Fruit fly (Drosophila melanogaster) whole organism, embryonic: ENCODE data around the gene CG6168.

Source experiments
- B-H2 ChIP-seq: fragments of 200-800 bp; sonication (Bioruptor generic); optimal IDR thresholded peaks from 2 replicates; lab custom pipeline; 2018; ENCODE audit warnings: missing biosample characterization, mild to moderate bottlenecking, missing genetic modification characterization
- BEAF-32 ChIP-seq: fragments of 200-800 bp; sonication (Bioruptor generic); optimal IDR thresholded peaks from 3 replicates; lab custom pipeline; 2017; ENCODE audit warnings: missing biosample characterization, missing genetic modification characterization, mild to moderate bottlenecking, moderate library complexity, missing genetic modification reagents
- Bgb ChIP-seq: fragments of 200-800 bp; sonication (Bioruptor generic); IDR thresholded peaks from 2 replicates; pipeline ENCODE4 v1.3.6; 2022; ENCODE audit warnings: missing biosample characterization, missing genetic modification characterization; ENCODE audit not compliant: partially characterized antibody
- CG10366 ChIP-seq: fragments of 200-800 bp; sonication (Bioruptor generic); IDR thresholded peaks from 2 replicates; pipeline ENCODE4 v1.3.6; 2022; ENCODE audit warnings: missing biosample characterization, missing genetic modification characterization
- CG10979 ChIP-seq: fragments of 200-800 bp; sonication (Bioruptor generic); optimal IDR thresholded peaks from 2 replicates; lab custom pipeline; 2018; ENCODE audit warnings: missing biosample characterization, mild to moderate bottlenecking, missing genetic modification characterization, moderate library complexity
- CG11456 ChIP-seq: fragments of 200-800 bp; sonication (Bioruptor generic); IDR thresholded peaks from 3 replicates; pipeline ENCODE4 v1.3.6; 2022; ENCODE audit warnings: missing biosample characterization, missing genetic modification characterization
- CG13287 ChIP-seq: fragments of 200-800 bp; sonication (Bioruptor generic); IDR thresholded peaks from 2 replicates; pipeline ENCODE4 v1.3.6; 2022; ENCODE audit warnings: missing biosample characterization, missing genetic modification characterization; ENCODE audit not compliant: partially characterized antibody
- CG15269 ChIP-seq: fragments of 200-800 bp; sonication (Bioruptor generic); optimal IDR thresholded peaks from 2 replicates; lab custom pipeline; 2018; ENCODE audit warnings: missing biosample characterization, mild to moderate bottlenecking, missing genetic modification characterization, moderate library complexity
- CG15514 ChIP-seq: fragments of 200-800 bp; sonication (Bioruptor generic); optimal IDR thresholded peaks from 3 replicates; lab custom pipeline; 2017; ENCODE audit warnings: missing biosample characterization, missing genetic modification characterization, mild to moderate bottlenecking, moderate library complexity, missing genetic modification reagents
- CG15601 ChIP-seq: fragments of 200-800 bp; sonication (Bioruptor generic); optimal IDR thresholded peaks from 3 replicates; lab custom pipeline; 2019; ENCODE audit warnings: missing biosample characterization, mild to moderate bottlenecking, missing genetic modification characterization, moderate library complexity
- CG17612 ChIP-seq: fragments of 200-800 bp; sonication (Bioruptor generic); IDR thresholded peaks from 2 replicates; pipeline ENCODE4 v1.3.6; 2022; ENCODE audit warnings: missing biosample characterization, missing genetic modification characterization
- CG31224 ChIP-seq: fragments of 200-800 bp; sonication (Bioruptor generic); IDR thresholded peaks from 2 replicates; pipeline ENCODE4 v1.3.6; 2022; ENCODE audit warnings: missing biosample characterization, missing genetic modification characterization
- CG3163 ChIP-seq: fragments of 200-800 bp; sonication (Bioruptor generic); optimal IDR thresholded peaks from 3 replicates; lab custom pipeline; 2016; ENCODE audit warnings: missing biosample characterization, missing genetic modification characterization
- CG33213 ChIP-seq: fragments of 200-800 bp; sonication (Bioruptor generic); optimal IDR thresholded peaks from 3 replicates; lab custom pipeline; 2016; ENCODE audit warnings: missing biosample characterization, missing genetic modification characterization
- CG42726 ChIP-seq: fragments of 200-800 bp; sonication (Bioruptor generic); IDR thresholded peaks from 2 replicates; pipeline ENCODE4 v1.3.6; 2022; ENCODE audit warnings: missing biosample characterization, missing genetic modification characterization; ENCODE audit not compliant: partially characterized antibody
- CG4360 ChIP-seq: fragments of 200-800 bp; sonication (Bioruptor generic); IDR thresholded peaks from 2 replicates; pipeline ENCODE4 v1.3.6; 2022; ENCODE audit warnings: missing biosample characterization, missing genetic modification characterization
- CG5245 ChIP-seq: fragments of 200-800 bp; sonication (Bioruptor generic); optimal IDR thresholded peaks from 3 replicates; lab custom pipeline; 2016; ENCODE audit warnings: missing biosample characterization, missing genetic modification characterization
- CHES-1-like ChIP-seq: fragments of 200-800 bp; sonication (Bioruptor generic); optimal IDR thresholded peaks from 2 replicates; lab custom pipeline; 2016; ENCODE audit warnings: missing biosample characterization, missing genetic modification characterization
- Chrac-16 ChIP-seq: fragments of 200-800 bp; sonication (Bioruptor generic); optimal IDR thresholded peaks from 3 replicates; lab custom pipeline; 2016; ENCODE audit warnings: missing biosample characterization, missing genetic modification characterization
- Ets97D ChIP-seq: fragments of 200-800 bp; sonication (Bioruptor generic); optimal IDR thresholded peaks from 3 replicates; lab custom pipeline; 2016; ENCODE audit warnings: missing biosample characterization, missing genetic modification characterization
- HHEX ChIP-seq: fragments of 200-800 bp; sonication (Bioruptor generic); optimal IDR thresholded peaks from 3 replicates; lab custom pipeline; 2017; ENCODE audit warnings: missing biosample characterization, mild to moderate bottlenecking, missing genetic modification characterization, missing genetic modification reagents
- Hey ChIP-seq: fragments of 200-800 bp; sonication (Bioruptor generic); optimal IDR thresholded peaks from 3 replicates; lab custom pipeline; 2018; ENCODE audit warnings: missing biosample characterization, mild to moderate bottlenecking, missing genetic modification characterization
- Hmr ChIP-seq: fragments of 200-800 bp; sonication (Bioruptor generic); optimal IDR thresholded peaks from 3 replicates; lab custom pipeline; 2017; ENCODE audit warnings: mild to moderate bottlenecking, missing biosample characterization, missing genetic modification reagents, missing genetic modification characterization
- Jarid2 ChIP-seq: fragments of 200-800 bp; sonication (Bioruptor generic); optimal IDR thresholded peaks from 3 replicates; lab custom pipeline; 2017; ENCODE audit warnings: mild to moderate bottlenecking, missing biosample characterization, missing genetic modification reagents, missing genetic modification characterization
- MESR4 ChIP-seq: fragments of 200-800 bp; sonication (Bioruptor generic); optimal IDR thresholded peaks from 2 replicates; lab custom pipeline; 2018; ENCODE audit warnings: missing biosample characterization, mild to moderate bottlenecking, missing genetic modification characterization, moderate library complexity
- MTF-1 ChIP-seq: fragments of 200-800 bp; sonication (Bioruptor generic); optimal IDR thresholded peaks from 2 replicates; lab custom pipeline; 2018; ENCODE audit warnings: missing biosample characterization, mild to moderate bottlenecking, missing genetic modification characterization, borderline replicate concordance
- NC2β ChIP-seq: fragments of 200-800 bp; sonication (Bioruptor generic); optimal IDR thresholded peaks from 2 replicates; lab custom pipeline; 2016; ENCODE audit warnings: missing biosample characterization, missing genetic modification characterization
- Xbp1 ChIP-seq: fragments of 200-800 bp; sonication (Bioruptor generic); optimal IDR thresholded peaks from 3 replicates; lab custom pipeline; 2016; ENCODE audit warnings: missing biosample characterization, mild to moderate bottlenecking, missing genetic modification characterization
- ap ChIP-seq: fragments of 200-800 bp; sonication (Bioruptor generic); IDR thresholded peaks from 2 replicates; pipeline ENCODE4 v1.3.6; 2022; ENCODE audit warnings: missing biosample characterization, missing genetic modification characterization
- az2 ChIP-seq: fragments of 200-800 bp; sonication (Bioruptor generic); optimal IDR thresholded peaks from 3 replicates; lab custom pipeline; 2016; ENCODE audit warnings: missing biosample characterization, missing genetic modification characterization
- bab2 ChIP-seq: fragments of 200-800 bp; sonication (Bioruptor generic); optimal IDR thresholded peaks from 2 replicates; lab custom pipeline; 2016; ENCODE audit warnings: missing biosample characterization, missing genetic modification characterization
- br ChIP-seq: fragments of >200 bp; optimal IDR thresholded peaks from 2 replicates; lab custom pipeline; 2017
- ci ChIP-seq: fragments of 200-800 bp; sonication (Bioruptor generic); IDR thresholded peaks from 3 replicates; pipeline ENCODE4 v1.3.6; 2022; ENCODE audit warnings: missing biosample characterization, missing genetic modification characterization
- dmrt11E ChIP-seq: fragments of 200-800 bp; sonication (Bioruptor generic); optimal IDR thresholded peaks from 3 replicates; lab custom pipeline; 2018; ENCODE audit warnings: missing biosample characterization, mild to moderate bottlenecking, missing genetic modification characterization, moderate library complexity
- fd102C ChIP-seq: fragments of 200-800 bp; sonication (Bioruptor generic); optimal IDR thresholded peaks from 2 replicates; lab custom pipeline; 2018; ENCODE audit warnings: missing biosample characterization, mild to moderate bottlenecking, missing genetic modification characterization, moderate library complexity
- gsb ChIP-seq: fragments of 200-800 bp; sonication (Bioruptor generic); IDR thresholded peaks from 2 replicates; pipeline ENCODE4 v1.3.6; 2022; ENCODE audit warnings: missing biosample characterization, missing genetic modification characterization
- hbn ChIP-seq: fragments of 200-800 bp; sonication (Bioruptor generic); IDR thresholded peaks from 2 replicates; pipeline ENCODE4 v1.3.6; 2022; ENCODE audit warnings: missing biosample characterization, missing genetic modification characterization; ENCODE audit not compliant: partially characterized antibody
- jigr1 ChIP-seq: fragments of 200-800 bp; sonication (Bioruptor generic); IDR thresholded peaks from 3 replicates; pipeline ENCODE4 v1.3.6; 2022; ENCODE audit warnings: missing biosample characterization, missing genetic modification characterization
- jumu ChIP-seq: fragments of 200-800 bp; sonication (Bioruptor generic); optimal IDR thresholded peaks from 3 replicates; lab custom pipeline; 2016; ENCODE audit warnings: missing biosample characterization, missing genetic modification characterization
- klu ChIP-seq: fragments of 200-800 bp; sonication (Bioruptor generic); IDR thresholded peaks from 2 replicates; pipeline ENCODE4 v1.3.6; 2022; ENCODE audit warnings: missing biosample characterization, missing genetic modification characterization
- maf-S ChIP-seq: fragments of 200-800 bp; sonication (Bioruptor generic); optimal IDR thresholded peaks from 2 replicates; lab custom pipeline; 2016; ENCODE audit warnings: missing biosample characterization, missing genetic modification characterization
- rib ChIP-seq: fragments of 200-800 bp; sonication (Bioruptor generic); IDR thresholded peaks from 2 replicates; pipeline ENCODE4 v1.3.6; 2022; ENCODE audit warnings: missing biosample characterization, missing genetic modification characterization
- shn ChIP-seq: fragments of 200-800 bp; sonication (Bioruptor generic); optimal IDR thresholded peaks from 3 replicates; lab custom pipeline; 2016; ENCODE audit warnings: missing biosample characterization, missing genetic modification characterization
- so ChIP-seq: fragments of 200-800 bp; sonication (Bioruptor generic); IDR thresholded peaks from 3 replicates; pipeline ENCODE4 v1.3.6; 2022; ENCODE audit warnings: missing biosample characterization, missing genetic modification characterization
- sqz ChIP-seq: fragments of 200-800 bp; sonication (Bioruptor generic); optimal IDR thresholded peaks from 3 replicates; lab custom pipeline; 2018; ENCODE audit warnings: missing biosample characterization, mild to moderate bottlenecking, missing genetic modification characterization
- tll ChIP-seq, 2 experiments: fragments of 200-800 bp in 1 of 2; fragments of >200 bp in 1 of 2; sonication (Bioruptor generic) in 1 of 2; optimal IDR thresholded peaks; 2 replicates each; lab custom pipeline; 2017 to 2019; ENCODE audit warnings: missing biosample characterization in 2 of 2, missing genetic modification characterization in 2 of 2, mild to moderate bottlenecking in 1 of 2, moderate library complexity in 1 of 2
- toy ChIP-seq: fragments of 200-800 bp; sonication (Bioruptor generic); IDR thresholded peaks from 2 replicates; pipeline ENCODE4 v1.3.6; 2022; ENCODE audit warnings: missing biosample characterization, missing genetic modification characterization
- tup ChIP-seq: fragments of 200-800 bp; sonication (Bioruptor generic); optimal IDR thresholded peaks from 2 replicates; lab custom pipeline; 2016; ENCODE audit warnings: missing biosample characterization, mild to moderate bottlenecking, missing genetic modification characterization, moderate library complexity
- unpg ChIP-seq: fragments of 200-800 bp; sonication (Bioruptor generic); optimal IDR thresholded peaks from 3 replicates; lab custom pipeline; 2018; ENCODE audit warnings: missing biosample characterization, mild to moderate bottlenecking, missing genetic modification characterization, moderate library complexity
- zen2 ChIP-seq: fragments of 200-800 bp; sonication (Bioruptor generic); IDR thresholded peaks from 3 replicates; pipeline ENCODE4 v1.3.6; 2022; ENCODE audit warnings: missing biosample characterization, missing genetic modification characterization; ENCODE audit not compliant: partially characterized antibody
- zfh2 ChIP-seq: fragments of 200-800 bp; sonication (Bioruptor generic); optimal IDR thresholded peaks from 2 replicates; lab custom pipeline; 2016; ENCODE audit warnings: missing biosample characterization, missing genetic modification characterization

Gene CG6168

dm6 chr3L:11333986-11334385 is 12.5 kb upstream of the CG6168 start (continued):
- no peak for TF ChIP-seq CG31224 (GFP tag; lab: Robert Waterston, UW)
- TF ChIP-seq gsb, result no peak
- TF ChIP-seq sqz (GFP tag; lab: Kevin White, UChicago), result no peak
- TF ChIP-seq br (lab: Kevin White, UChicago), result no peak
- peak; percentile 43 for TF ChIP-seq CG15269
- no peak for TF ChIP-seq fd102C (GFP tag; lab: Kevin White, UChicago)
- no peak for TF ChIP-seq Ets97D (GFP tag; lab: Kevin White, UChicago)
- TF ChIP-seq NC2β (GFP tag; lab: Kevin White, UChicago), result no peak
- no peak for TF ChIP-seq Hey (tag; lab: Kevin White, UChicago)
- TF ChIP-seq shn (GFP tag; lab: Kevin White, UChicago), result no peak
- peak; percentile 80 for TF ChIP-seq dmrt11E (tag; lab: Kevin White, UChicago)
- peak; percentile 61 for TF ChIP-seq Xbp1
- no peak for TF ChIP-seq CG42726 (GFP tag; lab: Robert Waterston, UW)
- no peak for TF ChIP-seq CG17612
- no peak for TF ChIP-seq B-H2
- peak; percentile 46 for TF ChIP-seq CG15601 (tag; lab: Kevin White, UChicago)
- no peak for TF ChIP-seq jigr1 (GFP tag; lab: Robert Waterston, UW)
- peak; percentile 3 for TF ChIP-seq CHES-1-like (GFP tag; lab: Kevin White, UChicago)
- TF ChIP-seq bab2 (GFP tag; lab: Kevin White, UChicago), result peak; percentile 28
- TF ChIP-seq BEAF-32 (GFP tag; lab: Kevin White, UChicago), result no peak
- no peak for TF ChIP-seq tup (GFP tag; lab: Kevin White, UChicago)
- peak; percentile 21 for TF ChIP-seq MTF-1 (GFP tag; lab: Kevin White, UChicago)
- peak; percentile 18; the same call in 1 of the 2 replicates for TF ChIP-seq ap
- no peak for TF ChIP-seq Jarid2 (GFP tag; lab: Kevin White, UChicago)
- TF ChIP-seq rib, result no peak
- TF ChIP-seq az2 (GFP tag; lab: Kevin White, UChicago), result peak; percentile 34
- TF ChIP-seq CG10979, result peak; percentile 78
- TF ChIP-seq CG4360 (GFP tag; lab: Robert Waterston, UW), result no peak
- TF ChIP-seq toy, result no peak
- TF ChIP-seq jumu (GFP tag; lab: Kevin White, UChicago), result no peak
- TF ChIP-seq unpg, result peak; percentile 67
- TF ChIP-seq Chrac-16, result peak; percentile 41
- TF ChIP-seq maf-S, result no peak
- TF ChIP-seq CG11456 (GFP tag; lab: Robert Waterston, UW), result no peak
- TF ChIP-seq HHEX (GFP tag; lab: Kevin White, UChicago), result peak; percentile 23
- TF ChIP-seq hbn (GFP tag; lab: Robert Waterston, UW), result no peak
- TF ChIP-seq CG3163, result no peak
- no peak for TF ChIP-seq zfh2
- TF ChIP-seq CG10366 (GFP tag; lab: Robert Waterston, UW), result peak; percentile 21; the same call in 1 of the 2 replicates
- peak; percentile 51; the same call in 2 of the 3 replicates for TF ChIP-seq ci
- TF ChIP-seq MESR4 (GFP tag; lab: Kevin White, UChicago), result no peak
- TF ChIP-seq Hmr (GFP tag; lab: Kevin White, UChicago), result peak; percentile 30
- no peak for TF ChIP-seq zen2 (GFP tag; lab: Robert Waterston, UW)
- no peak for TF ChIP-seq klu (GFP tag; lab: Robert Waterston, UW)
- TF ChIP-seq so (GFP tag; lab: Robert Waterston, UW), result peak; percentile 28; the same call in 1 of the 3 replicates
- TF ChIP-seq CG5245 (GFP tag; lab: Kevin White, UChicago), result peak; percentile 16
- no peak for TF ChIP-seq tll (GFP tag; optimal IDR thresholded peaks at IDR 0.05; lab: Kevin White, UChicago)
- no peak for TF ChIP-seq CG13287 (GFP tag; lab: Robert Waterston, UW)
- no peak for TF ChIP-seq Bgb (GFP tag; lab: Robert Waterston, UW)
- TF ChIP-seq CG33213 (GFP tag; lab: Kevin White, UChicago), result no peak
- no peak for TF ChIP-seq CG15514 (GFP tag; lab: Kevin White, UChicago)
